Fruit fly (Drosophila melanogaster): ENCODE results near the gene geko.

DNA sequence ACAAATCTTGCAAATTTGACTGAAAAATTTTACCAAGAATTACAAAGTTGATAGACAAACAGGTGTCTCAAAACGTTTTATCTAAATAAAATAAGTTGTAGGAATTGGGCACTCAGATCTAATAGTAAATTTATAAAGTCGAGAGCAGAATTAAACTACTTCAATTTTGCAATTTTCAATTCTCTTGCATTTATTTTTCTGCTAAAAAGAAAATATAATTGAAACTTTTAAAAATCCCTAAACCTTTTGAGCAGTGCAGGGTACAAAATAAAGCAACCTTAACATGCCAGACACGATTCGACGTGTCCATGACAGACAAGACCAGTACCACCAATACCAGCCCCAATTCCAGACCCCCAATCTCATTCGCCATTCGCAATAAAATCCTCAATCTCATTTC, 54.4 kb downstream of the geko start:
- TF ChIP-seq CG11762 (GFP tag; optimal IDR thresholded peaks at IDR 0.05; ENCODE audit: insufficient read depth), result no peak
- TF ChIP-seq eg (GFP tag; IDR thresholded peaks at IDR 0.05), result no peak

All from whole organism, prepupa.